Worm (Caenorhabditis elegans) whole organism, early embryonic: Measurements from ENCODE around the gene R151.8.

Source experiments
- B0310.2 ChIP-seq: sonication (generic microtip); optimal IDR thresholded peaks from 2 replicates; lab custom pipeline; 2016; ENCODE audit warnings: mild to moderate bottlenecking, missing genetic modification characterization, missing compliant biosample characterization
- F13C5.2 ChIP-seq: sonication (generic microtip); optimal IDR thresholded peaks from 2 replicates; lab custom pipeline; 2017; ENCODE audit warnings: mild to moderate bottlenecking, missing genetic modification characterization, inconsistent platforms, missing compliant biosample characterization
- aly-1 ChIP-seq: sonication (generic microtip); optimal IDR thresholded peaks from 2 replicates; lab custom pipeline; 2016; ENCODE audit warnings: missing genetic modification characterization, missing compliant biosample characterization
- ama-1 ChIP-seq: fragments of 150-350 bp; optimal IDR thresholded peaks from 2 replicates; lab custom pipeline; 2014
- ceh-13 ChIP-seq: fragments of 200-800 bp; sonication (Bioruptor generic); optimal IDR thresholded peaks from 2 replicates; lab custom pipeline; 2018; ENCODE audit warnings: mild to moderate bottlenecking, missing genetic modification characterization, missing compliant biosample characterization
- ceh-36 ChIP-seq: sonication (generic microtip); optimal IDR thresholded peaks from 2 replicates; lab custom pipeline; 2016; ENCODE audit warnings: missing genetic modification characterization, inconsistent platforms, missing compliant biosample characterization
- ets-7 ChIP-seq: sonication (generic microtip); optimal IDR thresholded peaks from 2 replicates; lab custom pipeline; 2016; ENCODE audit warnings: missing genotype, missing genetic modification characterization, missing compliant biosample characterization
- flt-1 ChIP-seq: fragments of 200-800 bp; sonication (Bioruptor generic); IDR thresholded peaks from 2 replicates; pipeline ENCODE4 v1.3.6; 2022; ENCODE audit warnings: missing genetic modification characterization, missing compliant biosample characterization
- hmbx-1 ChIP-seq: sonication (generic microtip); optimal IDR thresholded peaks from 2 replicates; lab custom pipeline; 2016; ENCODE audit warnings: mild to moderate bottlenecking, missing genetic modification characterization, missing compliant biosample characterization
- hmg-4 ChIP-seq: fragments of 200-800 bp; sonication (Bioruptor generic); optimal IDR thresholded peaks from 2 replicates; lab custom pipeline; 2018; ENCODE audit warnings: mild to moderate bottlenecking, missing genetic modification characterization, missing compliant biosample characterization
- hnd-1 ChIP-seq: sonication (generic microtip); optimal IDR thresholded peaks from 2 replicates; lab custom pipeline; 2016; ENCODE audit warnings: missing genetic modification characterization, missing compliant biosample characterization
- pes-1 ChIP-seq: fragments of 200-800 bp; sonication (Bioruptor generic); IDR thresholded peaks from 2 replicates; pipeline ENCODE4 v1.3.6; 2022; ENCODE audit warnings: missing genetic modification reagents, missing genetic modification characterization, missing compliant biosample characterization
- scrt-1 ChIP-seq: fragments of 200-800 bp; sonication (Bioruptor generic); IDR thresholded peaks from 2 replicates; pipeline ENCODE4 v1.3.6; 2022; ENCODE audit warnings: missing genetic modification characterization, missing compliant biosample characterization
- sea-1 ChIP-seq: fragments of 200-800 bp; sonication (Bioruptor generic); conservative IDR thresholded peaks from 2 replicates; pipeline ENCODE4 v1.3.6; 2022; ENCODE audit warnings: missing genetic modification characterization, missing compliant biosample characterization
- tbx-37 ChIP-seq: fragments of 200-800 bp; sonication (Bioruptor generic); conservative IDR thresholded peaks from 2 replicates; pipeline ENCODE4 v1.3.6; 2022; ENCODE audit warnings: missing genetic modification reagents, missing genetic modification characterization, missing compliant biosample characterization
- tra-4 ChIP-seq: sonication (generic microtip); optimal IDR thresholded peaks from 2 replicates; lab custom pipeline; 2017; ENCODE audit warnings: missing genetic modification characterization, missing compliant biosample characterization

The R151.8 gene

ce11 chrIII:7178497-7178896 lies 51.1 kb downstream of the R151.8 start:
- TF ChIP-seq tra-4 (no peak), pes-1 (GFP tag; lab: Robert Waterston, UW) (no peak), hnd-1 (tag; lab: Kevin White, UChicago) (no peak), ama-1 (lab: Kevin White, UChicago) (no peak), ceh-13 (GFP tag; lab: Kevin White, UChicago) (no peak), B0310.2 (tag; lab: Kevin White, UChicago) (no peak), sea-1 (no peak), hmg-4 (GFP tag; lab: Kevin White, UChicago) (no peak), flt-1 (GFP tag; lab: Robert Waterston, UW) (no peak), hmbx-1 (no peak), tbx-37 (GFP tag; lab: Robert Waterston, UW) (no peak), scrt-1 (GFP tag; lab: Robert Waterston, UW) (no peak), F13C5.2 (tag; lab: Kevin White, UChicago) (no peak), aly-1 (tag; lab: Kevin White, UChicago) (no peak), ceh-36 (no peak), ets-7 (tag; lab: Kevin White, UChicago) (no peak)
